Worm (Caenorhabditis elegans): ENCODE data around the gene gbb-1.

Gene gbb-1

DNA sequence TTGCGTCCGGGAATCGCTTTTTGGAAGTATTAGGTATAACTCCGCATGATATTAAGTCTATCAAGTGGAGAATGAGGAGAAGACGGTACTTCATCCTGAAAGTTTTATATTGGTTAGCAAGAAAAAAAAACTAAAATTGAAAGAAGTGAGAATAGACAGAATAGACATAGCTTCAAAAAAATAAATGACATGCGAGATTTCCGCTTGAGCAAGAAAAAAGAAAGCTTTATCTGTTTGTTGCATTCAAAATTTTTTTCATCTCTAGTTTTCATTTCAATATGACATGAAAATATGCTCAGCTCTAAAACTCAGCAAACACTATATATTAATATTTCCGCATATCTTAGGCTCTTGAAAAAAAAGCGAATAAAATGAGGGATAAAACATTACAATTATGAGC lies 33.8 kb upstream of the gbb-1 start, which contains the start of gene hst-3.2:
hst-3.2 (minus strand) TSS at position 101 of the 400 bp plus-strand sequence.
- TF ChIP-seq gmeb-1 (tag; optimal IDR thresholded peaks at IDR 0.05) (no peak), skn-1 (tag; optimal IDR thresholded peaks at IDR 0.05) (no peak), ceh-16 (tag; optimal IDR thresholded peaks at IDR 0.05) (no peak), C34F6.9 (tag; optimal IDR thresholded peaks at IDR 0.05) (no peak), ama-1 (optimal IDR thresholded peaks at IDR 0.05) (no peak)

DNA sequence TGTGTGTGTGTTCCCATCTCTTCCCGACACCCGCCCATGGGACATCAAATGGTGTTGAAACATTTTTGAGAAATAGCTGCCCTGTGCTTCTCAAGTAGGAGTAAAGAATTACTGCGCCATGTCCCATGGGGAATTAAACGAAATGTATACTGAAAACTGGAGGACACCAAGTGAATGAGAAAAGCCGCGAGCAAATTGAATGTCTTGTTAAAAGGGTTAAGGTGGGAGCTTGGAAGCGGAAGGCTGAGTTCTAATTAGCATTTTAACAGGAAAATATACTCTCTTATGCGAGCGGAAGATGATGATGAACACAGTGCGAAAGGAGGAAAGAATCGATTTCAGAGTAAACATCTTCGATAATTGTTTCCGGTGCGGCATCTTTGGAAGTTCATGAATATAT lies 33.3 kb upstream of the gbb-1 start:
- TF ChIP-seq lin-13 (GFP tag; optimal IDR thresholded peaks at IDR 0.05) (no peak), ztf-11 (tag; optimal IDR thresholded peaks at IDR 0.05) (no peak), sma-3 (GFP tag; optimal IDR thresholded peaks at IDR 0.05) (no peak), nhr-77 (tag; optimal IDR thresholded peaks at IDR 0.05) (no peak), elt-3 (tag; optimal IDR thresholded peaks at IDR 0.05) (no peak), unc-62 (GFP tag; optimal IDR thresholded peaks at IDR 0.05) (no peak), egl-27 (tag; optimal IDR thresholded peaks at IDR 0.05) (no peak), mdl-1 (tag; optimal IDR thresholded peaks at IDR 0.05) (no peak), nhr-25 (tag; optimal IDR thresholded peaks at IDR 0.05) (no peak), fos-1 (tag; optimal IDR thresholded peaks at IDR 0.05) (no peak), ztf-1 (GFP tag; conservative IDR thresholded peaks at IDR 0.05) (no peak), lsy-2 (tag; optimal IDR thresholded peaks at IDR 0.05) (no peak), sma-9 (GFP tag; optimal IDR thresholded peaks at IDR 0.05) (no peak), sma-9 (tag; optimal IDR thresholded peaks at IDR 0.05) (no peak)

DNA sequence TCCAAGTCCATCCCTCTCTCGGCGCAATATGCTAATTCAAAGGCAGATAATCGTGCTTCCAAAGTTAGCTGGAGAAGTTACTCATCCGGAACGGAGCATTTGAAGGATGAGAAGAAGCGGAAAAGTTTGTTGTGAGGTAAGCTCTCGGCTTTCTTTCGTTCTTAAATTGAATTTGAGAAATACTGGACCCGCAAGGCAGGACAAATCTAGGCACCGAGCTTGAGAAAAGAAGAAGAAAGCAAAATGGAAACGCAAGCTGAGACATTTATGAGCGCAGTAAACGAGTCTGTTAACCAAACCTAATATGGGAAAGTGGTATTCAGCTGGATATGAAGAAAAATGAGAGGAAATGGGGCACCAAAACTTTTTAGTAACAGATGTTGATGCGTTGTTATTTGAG lies 31.8 kb upstream of the gbb-1 start:
- TF ChIP-seq lsy-2 (tag; optimal IDR thresholded peaks at IDR 0.05) (no peak), ceh-16 (tag; optimal IDR thresholded peaks at IDR 0.05) (no peak), dmd-4 (tag; optimal IDR thresholded peaks at IDR 0.05) (no peak), nhr-237 (tag; optimal IDR thresholded peaks at IDR 0.05) (no peak), nhr-6 (tag; optimal IDR thresholded peaks at IDR 0.05) (no peak), gmeb-1 (tag; optimal IDR thresholded peaks at IDR 0.05) (no peak), nhr-11 (tag; optimal IDR thresholded peaks at IDR 0.05) (no peak), sem-4 (tag; optimal IDR thresholded peaks at IDR 0.05) (no peak), nhr-77 (tag; optimal IDR thresholded peaks at IDR 0.05) (no peak), zag-1 (tag; optimal IDR thresholded peaks at IDR 0.05) (no peak), blmp-1 (tag; optimal IDR thresholded peaks at IDR 0.05; ENCODE audit: insufficient read depth) (no peak), lin-39 (tag; optimal IDR thresholded peaks at IDR 0.05) (no peak), R02D3.7 (tag; optimal IDR thresholded peaks at IDR 0.05) (no peak), aly-2 (tag; optimal IDR thresholded peaks at IDR 0.05) (no peak), nhr-21 (tag; optimal IDR thresholded peaks at IDR 0.05) (no peak), sma-9 (GFP tag; optimal IDR thresholded peaks at IDR 0.05) (no peak), sma-9 (tag; optimal IDR thresholded peaks at IDR 0.05) (no peak)

DNA sequence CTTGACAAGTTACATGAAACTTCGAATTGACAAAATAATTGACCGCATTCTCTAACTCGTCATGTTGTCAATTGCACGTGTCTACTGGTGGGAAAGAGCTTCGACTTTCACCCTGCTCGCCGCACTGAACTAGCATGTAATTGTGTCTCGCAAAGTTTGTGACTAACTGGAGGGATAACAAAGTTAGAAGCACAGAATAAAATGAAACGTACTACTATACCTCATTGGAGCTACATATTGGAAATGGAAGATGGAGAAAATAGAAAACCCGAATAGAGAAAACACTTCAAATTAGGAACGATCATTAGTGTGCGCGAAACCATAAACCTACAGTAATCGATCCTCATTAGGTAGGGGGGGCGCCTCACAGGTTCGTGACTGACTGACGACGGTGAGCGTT lies 30.2 kb upstream of the gbb-1 start:
- TF ChIP-seq mab-5 (tag; optimal IDR thresholded peaks at IDR 0.05) = no peak
- TF ChIP-seq snpc-4 (tag; optimal IDR thresholded peaks at IDR 0.05) = no peak
- TF ChIP-seq nhr-12 (tag; optimal IDR thresholded peaks at IDR 0.05) = no peak
- no peak for TF ChIP-seq unc-62 (GFP tag; optimal IDR thresholded peaks at IDR 0.05)
- no peak for TF ChIP-seq R02D3.7 (tag; optimal IDR thresholded peaks at IDR 0.05)
- no peak for TF ChIP-seq egl-27 (tag; optimal IDR thresholded peaks at IDR 0.05)
- no peak for TF ChIP-seq elt-1 (tag; optimal IDR thresholded peaks at IDR 0.05)
- TF ChIP-seq unc-39 (tag; optimal IDR thresholded peaks at IDR 0.05) = no peak
- TF ChIP-seq blmp-1 (tag; optimal IDR thresholded peaks at IDR 0.05; ENCODE audit: insufficient read depth) = no peak
- no peak for TF ChIP-seq nhr-237 (tag; optimal IDR thresholded peaks at IDR 0.05)

DNA sequence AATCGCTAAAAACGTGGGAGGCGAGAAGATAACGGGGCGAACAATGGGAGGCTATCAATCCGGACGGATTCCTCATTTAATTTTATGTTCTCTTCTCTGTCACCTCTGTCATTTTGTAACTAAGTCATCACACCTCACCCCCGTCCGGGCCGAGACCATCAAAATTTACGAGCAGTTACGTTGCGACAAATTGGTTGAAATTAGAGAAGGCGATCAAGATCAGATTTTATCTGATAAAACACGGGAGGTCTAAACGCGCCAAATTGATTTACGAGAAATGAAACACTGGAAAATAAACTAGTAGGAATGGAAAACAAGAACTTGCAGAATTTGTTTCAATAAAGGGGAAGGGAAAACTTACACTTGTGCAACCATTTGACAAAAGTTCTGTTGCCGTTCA lies 29.6 kb upstream of the gbb-1 start:
- TF ChIP-seq nhr-129 (tag; optimal IDR thresholded peaks at IDR 0.05) (no peak), nhr-12 (tag; optimal IDR thresholded peaks at IDR 0.05) (no peak), nhr-77 (tag; optimal IDR thresholded peaks at IDR 0.05) (no peak), nhr-23 (tag; optimal IDR thresholded peaks at IDR 0.05) (no peak), egl-27 (tag; optimal IDR thresholded peaks at IDR 0.05) (no peak), elt-1 (tag; optimal IDR thresholded peaks at IDR 0.05) (no peak), mbf-1 (tag; optimal IDR thresholded peaks at IDR 0.05) (no peak), ztf-1 (GFP tag; conservative IDR thresholded peaks at IDR 0.05) (no peak), zag-1 (tag; optimal IDR thresholded peaks at IDR 0.05) (no peak), nhr-25 (tag; optimal IDR thresholded peaks at IDR 0.05) (no peak), sma-9 (GFP tag; optimal IDR thresholded peaks at IDR 0.05) (no peak), sma-9 (tag; optimal IDR thresholded peaks at IDR 0.05) (no peak), ztf-11 (tag; optimal IDR thresholded peaks at IDR 0.05) (no peak), skn-1 (tag; optimal IDR thresholded peaks at IDR 0.05) (no peak)

Data from whole organism, L2 larva.